Fruit fly (Drosophila melanogaster) whole organism, embryonic: ENCODE data around the gene CHES-1-like.

Source experiments
- CG12391 ChIP-seq: fragments of 200-800 bp; sonication (Bioruptor generic); optimal IDR thresholded peaks from 3 replicates; lab custom pipeline; 2018; ENCODE audit warnings: missing biosample characterization, mild to moderate bottlenecking, missing genetic modification characterization, moderate library complexity
- CG14965 ChIP-seq: fragments of 200-800 bp; sonication (Bioruptor generic); optimal IDR thresholded peaks from 2 replicates; lab custom pipeline; 2016; ENCODE audit warnings: missing biosample characterization, missing genetic modification characterization, borderline replicate concordance
- CG1529 ChIP-seq: fragments of 200-800 bp; sonication (Bioruptor generic); optimal IDR thresholded peaks from 3 replicates; lab custom pipeline; 2018; ENCODE audit warnings: missing biosample characterization, missing genetic modification characterization
- CG17186 ChIP-seq: fragments of 200-800 bp; sonication (Bioruptor generic); optimal IDR thresholded peaks from 3 replicates; lab custom pipeline; 2017; ENCODE audit warnings: missing biosample characterization, missing genetic modification reagents, missing genetic modification characterization
- CG17328 ChIP-seq: fragments of 200-800 bp; sonication (Bioruptor generic); IDR thresholded peaks from 2 replicates; pipeline ENCODE4 v1.3.6; 2022; ENCODE audit warnings: missing biosample characterization, missing genetic modification characterization
- CG2875 ChIP-seq: fragments of 200-800 bp; sonication (Bioruptor generic); optimal IDR thresholded peaks from 2 replicates; lab custom pipeline; 2017; ENCODE audit warnings: missing biosample characterization, mild to moderate bottlenecking, missing genetic modification characterization, missing genetic modification reagents
- CG31224 ChIP-seq: fragments of 200-800 bp; sonication (Bioruptor generic); IDR thresholded peaks from 2 replicates; pipeline ENCODE4 v1.3.6; 2022; ENCODE audit warnings: missing biosample characterization, missing genetic modification characterization
- CG32532 ChIP-seq: fragments of 200-800 bp; sonication (Bioruptor generic); IDR thresholded peaks from 2 replicates; pipeline ENCODE4 v1.3.6; 2022; ENCODE audit warnings: missing biosample characterization, missing genetic modification characterization
- CG43689 ChIP-seq: fragments of 200-800 bp; sonication (Bioruptor generic); IDR thresholded peaks from 2 replicates; pipeline ENCODE4 v1.3.6; 2022; ENCODE audit warnings: missing biosample characterization, missing genetic modification characterization
- CG4820 ChIP-seq: fragments of 200-800 bp; sonication (Bioruptor generic); optimal IDR thresholded peaks from 3 replicates; lab custom pipeline; 2016; ENCODE audit warnings: missing biosample characterization, missing genetic modification characterization
- CG6175 ChIP-seq: fragments of 200-800 bp; sonication (Bioruptor generic); IDR thresholded peaks from 3 replicates; pipeline ENCODE4 v1.3.6; 2022; ENCODE audit warnings: missing biosample characterization, missing genetic modification characterization
- CG6683 ChIP-seq: fragments of 200-800 bp; sonication (Bioruptor generic); optimal IDR thresholded peaks from 2 replicates; lab custom pipeline; 2017; ENCODE audit warnings: missing biosample characterization, mild to moderate bottlenecking, missing genetic modification characterization, missing genetic modification reagents
- CG6791 ChIP-seq: fragments of 200-800 bp; sonication (Bioruptor generic); IDR thresholded peaks from 3 replicates; pipeline ENCODE4 v1.3.6; 2022; ENCODE audit warnings: missing biosample characterization, missing genetic modification characterization; ENCODE audit not compliant: partially characterized antibody
- CG9797 ChIP-seq: fragments of 200-800 bp; sonication (Bioruptor generic); optimal IDR thresholded peaks from 3 replicates; lab custom pipeline; 2018; ENCODE audit warnings: missing biosample characterization, mild to moderate bottlenecking, missing genetic modification characterization
- Chrac-16 ChIP-seq: fragments of 200-800 bp; sonication (Bioruptor generic); optimal IDR thresholded peaks from 3 replicates; lab custom pipeline; 2016; ENCODE audit warnings: missing biosample characterization, missing genetic modification characterization
- D19A ChIP-seq: fragments of 200-800 bp; optimal IDR thresholded peaks from 3 replicates; lab custom pipeline; 2019; ENCODE audit warnings: missing biosample characterization, mild to moderate bottlenecking, missing genetic modification characterization, moderate library complexity
- Dad ChIP-seq: fragments of 200-800 bp; sonication (Bioruptor generic); optimal IDR thresholded peaks from 3 replicates; lab custom pipeline; 2016; ENCODE audit warnings: missing biosample characterization, missing genetic modification characterization
- Dip2 ChIP-seq: fragments of 200-800 bp; sonication (Bioruptor generic); IDR thresholded peaks from 2 replicates; pipeline ENCODE4 v1.3.6; 2022; ENCODE audit warnings: missing biosample characterization, missing genetic modification characterization
- Ets97D ChIP-seq: fragments of 200-800 bp; sonication (Bioruptor generic); optimal IDR thresholded peaks from 3 replicates; lab custom pipeline; 2016; ENCODE audit warnings: missing biosample characterization, missing genetic modification characterization
- Gsc ChIP-seq: fragments of 200-800 bp; sonication (Bioruptor generic); IDR thresholded peaks from 2 replicates; pipeline ENCODE4 v1.3.6; 2022; ENCODE audit warnings: missing biosample characterization, missing genetic modification characterization
- Hr39 ChIP-seq: fragments of >200 bp; optimal IDR thresholded peaks from 2 replicates; lab custom pipeline; 2017
- Lim3 ChIP-seq: fragments of 200-800 bp; sonication (Bioruptor generic); IDR thresholded peaks from 2 replicates; pipeline ENCODE4 v1.3.6; 2022; ENCODE audit warnings: missing biosample characterization, missing genetic modification characterization
- MESR4 ChIP-seq: fragments of 200-800 bp; sonication (Bioruptor generic); optimal IDR thresholded peaks from 2 replicates; lab custom pipeline; 2018; ENCODE audit warnings: missing biosample characterization, mild to moderate bottlenecking, missing genetic modification characterization, moderate library complexity
- Ravus ChIP-seq: fragments of 200-800 bp; sonication (Bioruptor generic); IDR thresholded peaks from 2 replicates; pipeline ENCODE4 v1.3.6; 2022; ENCODE audit warnings: missing biosample characterization, missing genetic modification characterization
- Sox100B ChIP-seq: fragments of 200-800 bp; sonication (Bioruptor generic); optimal IDR thresholded peaks from 3 replicates; lab custom pipeline; 2018; ENCODE audit warnings: missing biosample characterization, mild to moderate bottlenecking, missing genetic modification characterization
- Sry-β ChIP-seq: fragments of 200-800 bp; sonication (Bioruptor generic); optimal IDR thresholded peaks from 2 replicates; lab custom pipeline; 2018; ENCODE audit warnings: missing biosample characterization, mild to moderate bottlenecking, missing genetic modification characterization, moderate library complexity
- TFAM ChIP-seq: fragments of 200-800 bp; sonication (Bioruptor generic); optimal IDR thresholded peaks from 2 replicates; lab custom pipeline; 2017; ENCODE audit warnings: missing biosample characterization, missing genetic modification characterization, inconsistent platforms
- Xrp1 ChIP-seq: fragments of 200-800 bp; sonication (Bioruptor generic); IDR thresholded peaks from 2 replicates; pipeline ENCODE4 v1.3.6; 2022; ENCODE audit warnings: missing biosample characterization, missing genetic modification characterization
- ab ChIP-seq: fragments of 200-800 bp; sonication (Bioruptor generic); optimal IDR thresholded peaks from 2 replicates; lab custom pipeline; 2016; ENCODE audit warnings: missing biosample characterization, missing genetic modification characterization
- br ChIP-seq: fragments of >200 bp; optimal IDR thresholded peaks from 2 replicates; lab custom pipeline; 2017
- cas ChIP-seq: fragments of 200-800 bp; sonication (Bioruptor generic); IDR thresholded peaks from 2 replicates; pipeline ENCODE4 v1.3.6; 2022; ENCODE audit warnings: missing biosample characterization, missing genetic modification characterization
- dmrt99B ChIP-seq: fragments of 200-800 bp; sonication (Bioruptor generic); optimal IDR thresholded peaks from 2 replicates; lab custom pipeline; 2018; ENCODE audit warnings: missing biosample characterization, mild to moderate bottlenecking, missing genetic modification characterization, moderate library complexity
- dpn ChIP-seq, 2 experiments: fragments of 200-800 bp; sonication (Bioruptor generic); optimal IDR thresholded peaks; 3 replicates each; lab custom pipeline; 2016; ENCODE audit warnings: missing biosample characterization in 2 of 2, missing genetic modification characterization in 2 of 2
- hkb ChIP-seq, 2 experiments: fragments of 200-800 bp in 1 of 2; fragments of >200 bp in 1 of 2; sonication (Bioruptor generic) in 1 of 2; IDR thresholded peaks in 1 of 2; optimal IDR thresholded peaks in 1 of 2; 2 replicates each; pipeline versions ENCODE4 v1.3.6 to Lab custom; 2017 to 2022; ENCODE audit warnings: missing biosample characterization in 1 of 2, missing genetic modification characterization in 1 of 2
- jigr1 ChIP-seq: fragments of 200-800 bp; sonication (Bioruptor generic); IDR thresholded peaks from 3 replicates; pipeline ENCODE4 v1.3.6; 2022; ENCODE audit warnings: missing biosample characterization, missing genetic modification characterization
- kni ChIP-seq: fragments of 200-800 bp; sonication (Bioruptor generic); optimal IDR thresholded peaks from 3 replicates; lab custom pipeline; 2017; ENCODE audit warnings: mild to moderate bottlenecking, missing biosample characterization, missing genetic modification reagents, missing genetic modification characterization
- lab ChIP-seq: fragments of 200-800 bp; sonication (Bioruptor generic); optimal IDR thresholded peaks from 3 replicates; lab custom pipeline; 2017; ENCODE audit warnings: missing biosample characterization, missing genetic modification characterization, mild to moderate bottlenecking, moderate library complexity, missing genetic modification reagents
- lmd ChIP-seq: fragments of 200-800 bp; sonication (Bioruptor generic); IDR thresholded peaks from 2 replicates; pipeline ENCODE4 v1.3.6; 2022; ENCODE audit warnings: missing biosample characterization, missing genetic modification characterization
- nom ChIP-seq: fragments of 200-800 bp; sonication (Bioruptor generic); optimal IDR thresholded peaks from 2 replicates; lab custom pipeline; 2017; ENCODE audit warnings: missing biosample characterization, missing genetic modification characterization, mild to moderate bottlenecking, moderate library complexity, missing genetic modification reagents
- pita ChIP-seq: fragments of 200-800 bp; sonication (Bioruptor generic); optimal IDR thresholded peaks from 2 replicates; lab custom pipeline; 2017; ENCODE audit warnings: missing biosample characterization, mild to moderate bottlenecking, missing genetic modification characterization
- prd ChIP-seq, 3 experiments: fragments of >200 bp in 2 of 3; fragments of 200-800 bp in 1 of 3; sonication (Bioruptor generic) in 1 of 3; optimal IDR thresholded peaks in 2 of 3; IDR thresholded peaks in 1 of 3; 2 replicates in 2 of 3; 3 replicates in 1 of 3; pipeline versions ENCODE4 v1.3.6 to Lab custom; 2017 to 2022; ENCODE audit warnings: missing biosample characterization in 1 of 3, missing genetic modification characterization in 1 of 3
- ro ChIP-seq: fragments of 200-800 bp; sonication (Bioruptor generic); IDR thresholded peaks from 2 replicates; pipeline ENCODE4 v1.3.6; 2022; ENCODE audit warnings: missing biosample characterization, missing genetic modification characterization
- sens ChIP-seq: fragments of 200-800 bp; sonication (Bioruptor generic); peaks from one replicate; lab custom pipeline; 2016; ENCODE audit warnings: missing biosample characterization, missing genetic modification characterization
- slou ChIP-seq: fragments of 200-800 bp; sonication (Bioruptor generic); optimal IDR thresholded peaks from 3 replicates; lab custom pipeline; 2016; ENCODE audit warnings: missing biosample characterization, missing genetic modification characterization
- sqz ChIP-seq: fragments of 200-800 bp; sonication (Bioruptor generic); optimal IDR thresholded peaks from 3 replicates; lab custom pipeline; 2018; ENCODE audit warnings: missing biosample characterization, mild to moderate bottlenecking, missing genetic modification characterization
- tll ChIP-seq, 2 experiments: fragments of 200-800 bp in 1 of 2; fragments of >200 bp in 1 of 2; sonication (Bioruptor generic) in 1 of 2; optimal IDR thresholded peaks; 2 replicates each; lab custom pipeline; 2017 to 2019; ENCODE audit warnings: missing biosample characterization in 2 of 2, missing genetic modification characterization in 2 of 2, mild to moderate bottlenecking in 1 of 2, moderate library complexity in 1 of 2
- tup ChIP-seq: fragments of 200-800 bp; sonication (Bioruptor generic); optimal IDR thresholded peaks from 2 replicates; lab custom pipeline; 2016; ENCODE audit warnings: missing biosample characterization, mild to moderate bottlenecking, missing genetic modification characterization, moderate library complexity
- twi ChIP-seq: fragments of 200-800 bp; optimal IDR thresholded peaks from 2 replicates; lab custom pipeline; 2019; ENCODE audit warnings: missing biosample characterization, mild to moderate bottlenecking, missing genetic modification characterization, moderate library complexity
- zfh2 ChIP-seq: fragments of 200-800 bp; sonication (Bioruptor generic); optimal IDR thresholded peaks from 2 replicates; lab custom pipeline; 2016; ENCODE audit warnings: missing biosample characterization, missing genetic modification characterization

The CHES-1-like gene

DNA sequence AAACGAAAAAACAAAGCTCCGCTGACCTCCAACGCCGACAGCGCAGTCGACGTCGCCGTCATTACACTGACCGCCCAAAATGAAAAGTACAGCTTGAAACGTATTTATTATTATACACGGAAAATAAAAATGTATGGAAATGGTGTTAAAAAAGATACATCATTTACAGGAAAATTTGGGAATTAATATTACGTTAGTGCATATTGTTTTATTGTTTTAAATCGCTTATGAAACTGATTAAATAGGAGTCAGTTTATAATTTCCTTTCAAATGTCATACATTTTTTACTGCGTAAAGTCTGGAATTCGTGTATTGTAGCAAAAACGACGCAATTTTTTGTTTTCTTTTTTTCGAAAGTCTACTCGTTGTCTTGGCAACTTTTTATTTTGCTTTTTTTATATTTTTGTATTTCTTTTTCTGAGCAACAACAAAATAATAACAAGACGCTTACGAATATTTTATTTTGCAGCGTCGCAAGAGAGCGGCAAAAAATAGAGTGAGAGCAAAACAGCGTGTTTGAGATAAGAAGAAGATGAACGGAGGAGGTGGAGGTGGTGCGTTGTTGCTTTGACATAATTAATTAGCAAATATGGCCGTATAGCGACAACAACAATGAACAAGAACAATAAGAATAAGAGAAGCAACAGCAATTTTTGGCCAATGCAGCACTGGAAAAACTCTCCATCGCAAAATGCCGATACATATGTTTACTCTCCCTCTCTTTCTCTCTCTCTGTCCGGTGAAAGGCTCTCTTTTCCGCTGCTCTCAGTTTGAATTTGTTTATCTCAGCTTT lies 17.0 kb downstream of the CHES-1-like start (continued):
- TF ChIP-seq Dip2 (GFP tag; lab: Robert Waterston, UW), result no peak; the same call in 1 of the 2 replicates
- TF ChIP-seq Chrac-16 (GFP tag; lab: Kevin White, UChicago), result peak; percentile 53
- no peak for TF ChIP-seq Gsc (GFP tag; lab: Robert Waterston, UW)
- TF ChIP-seq hkb (optimal IDR thresholded peaks at IDR 0.05; lab: Kevin White, UChicago), result no peak
- TF ChIP-seq hkb (GFP tag; IDR thresholded peaks at IDR 0.05; lab: Robert Waterston, UW), result peak; percentile 59
- peak; percentile 67 for TF ChIP-seq D19A (tag; lab: Kevin White, UChicago)
- peak; percentile 31 for TF ChIP-seq CG6683
- TF ChIP-seq nom (GFP tag; lab: Kevin White, UChicago), result peak; percentile 97
- peak; percentile 58 to 69 for TF ChIP-seq dpn (GFP tag; optimal IDR thresholded peaks at IDR 0.05; lab: Kevin White, UChicago)
- no peak for TF ChIP-seq Sry-β
- TF ChIP-seq Ravus (GFP tag; lab: Robert Waterston, UW), result peak; percentile 29; the same call in 1 of the 2 replicates
- TF ChIP-seq CG6175, result no peak
- no peak for TF ChIP-seq cas
- TF ChIP-seq Hr39, result no peak
- TF ChIP-seq MESR4 (GFP tag; lab: Kevin White, UChicago), result no peak
- TF ChIP-seq Ets97D (GFP tag; lab: Kevin White, UChicago), result peak; percentile 19
- no peak for TF ChIP-seq ab (GFP tag; lab: Kevin White, UChicago)
- peak; percentile 63 for TF ChIP-seq Xrp1 (GFP tag; lab: Robert Waterston, UW)
- TF ChIP-seq dmrt99B, result peak; percentile 92
- TF ChIP-seq pita (GFP tag; lab: Kevin White, UChicago), result no peak
- no peak for TF ChIP-seq CG1529
- peak; percentile 54 for TF ChIP-seq CG17328 (GFP tag; lab: Robert Waterston, UW)
- TF ChIP-seq Sox100B, result peak; percentile 64
- no peak for TF ChIP-seq ro
- TF ChIP-seq sens (GFP tag; lab: Kevin White, UChicago), result peak; percentile 95
- no peak for TF ChIP-seq prd (optimal IDR thresholded peaks at IDR 0.05; lab: Kevin White, UChicago)
- TF ChIP-seq prd (GFP tag; IDR thresholded peaks at IDR 0.05; lab: Robert Waterston, UW), result peak; percentile 67; the same call in 2 of the 3 replicates
- TF ChIP-seq twi (tag; lab: Kevin White, UChicago), result no peak
- peak; percentile 14 for TF ChIP-seq TFAM (GFP tag; lab: Kevin White, UChicago)
- TF ChIP-seq Lim3 (GFP tag; lab: Robert Waterston, UW), result no peak
- no peak for TF ChIP-seq CG14965 (GFP tag; lab: Kevin White, UChicago)
- peak; percentile 72 for TF ChIP-seq lmd (GFP tag; lab: Robert Waterston, UW)
- no peak for TF ChIP-seq Dad (GFP tag; lab: Kevin White, UChicago)
- TF ChIP-seq zfh2 (GFP tag; lab: Kevin White, UChicago), result peak; percentile 67
- peak; percentile 79 for TF ChIP-seq lab (GFP tag; lab: Kevin White, UChicago)
- no peak for TF ChIP-seq br (lab: Kevin White, UChicago)
- no peak for TF ChIP-seq jigr1
- TF ChIP-seq CG17186 (GFP tag; lab: Kevin White, UChicago), result no peak
- no peak for TF ChIP-seq CG43689 (GFP tag; lab: Robert Waterston, UW)
- TF ChIP-seq CG6791 (GFP tag; lab: Robert Waterston, UW), result no peak
- no peak for TF ChIP-seq tll (GFP tag; optimal IDR thresholded peaks at IDR 0.05; lab: Kevin White, UChicago)
- no peak for TF ChIP-seq CG9797 (GFP tag; lab: Kevin White, UChicago)
- no peak for TF ChIP-seq sqz
- peak; percentile 36; the same call in 1 of the 2 replicates for TF ChIP-seq CG31224 (GFP tag; lab: Robert Waterston, UW)
- TF ChIP-seq CG32532 (GFP tag; lab: Robert Waterston, UW), result peak; percentile 69
- peak; percentile 67 for TF ChIP-seq slou (GFP tag; lab: Kevin White, UChicago)
- no peak for TF ChIP-seq kni (GFP tag; lab: Kevin White, UChicago)
- TF ChIP-seq CG2875 (GFP tag; lab: Kevin White, UChicago), result no peak
- peak; percentile 51 for TF ChIP-seq CG4820
- TF ChIP-seq tup (GFP tag; lab: Kevin White, UChicago), result no peak
- peak; percentile 76 for TF ChIP-seq CG12391 (tag; lab: Kevin White, UChicago)
